Fruit fly (Drosophila melanogaster): Measurements from ENCODE around the gene CG7730.
A peak's percentile ranks its signal among the peaks of the same experiment; 100 is the strongest.

Gene CG7730

dm6 chr3L:17027310-17027709 is at the start of gene CG7730:
Gene CG7730, plus strand, starts transcription at chr3L:17027515.
- TF ChIP-seq Xrp1 (GFP tag; IDR thresholded peaks at IDR 0.05) (no peak), CG6791 (GFP tag; IDR thresholded peaks at IDR 0.05; ENCODE audit: partially characterized antibody) (peak; percentile 75), CG4282 (GFP tag; optimal IDR thresholded peaks at IDR 0.05) (no peak), ato (GFP tag; IDR thresholded peaks at IDR 0.05; ENCODE audit: partially characterized antibody) (peak; percentile 16; the same call in 1 of the 2 replicates), HmgZ (tag; optimal IDR thresholded peaks at IDR 0.05) (no peak), CG16813 (GFP tag; IDR thresholded peaks at IDR 0.05; ENCODE audit: partially characterized antibody) (peak; percentile 40; the same call in 1 of the 3 replicates), CG1602 (GFP tag; optimal IDR thresholded peaks at IDR 0.05) (no peak), H2.0 (GFP tag; IDR thresholded peaks at IDR 0.05) (no peak), Dref (GFP tag; IDR thresholded peaks at IDR 0.05) (peak; percentile 61), hb (GFP tag; IDR thresholded peaks at IDR 0.05; ENCODE audit: partially characterized antibody) (peak; percentile 32; the same call in 1 of the 3 replicates), Dbx (GFP tag; IDR thresholded peaks at IDR 0.05) (no peak), jing (GFP tag; optimal IDR thresholded peaks at IDR 0.05) (no peak), CG7963 (GFP tag; IDR thresholded peaks at IDR 0.05; ENCODE audit: partially characterized antibody) (peak; percentile 48; the same call in 1 of the 3 replicates), CG8359 (GFP tag; optimal IDR thresholded peaks at IDR 0.05; ENCODE audit: borderline replicate concordance) (no peak), CG13287 (GFP tag; IDR thresholded peaks at IDR 0.05; ENCODE audit: partially characterized antibody) (peak; percentile 76), scrt (GFP tag; optimal IDR thresholded peaks at IDR 0.05) (no peak), zen2 (GFP tag; IDR thresholded peaks at IDR 0.05; ENCODE audit: partially characterized antibody) (peak; percentile 79), Scr (GFP tag; IDR thresholded peaks at IDR 0.05; ENCODE audit: partially characterized antibody) (peak; percentile 60), dan (GFP tag; IDR thresholded peaks at IDR 0.05) (no peak), emc (GFP tag; optimal IDR thresholded peaks at IDR 0.05) (no peak), sna (GFP tag; IDR thresholded peaks at IDR 0.05; ENCODE audit: partially characterized antibody) (0 out of 2 replicates have a peak, but pooled peaks have one; percentile 50), CG14050 (GFP tag; IDR thresholded peaks at IDR 0.05) (no peak), vnd (GFP tag; IDR thresholded peaks at IDR 0.05; ENCODE audit: partially characterized antibody) (peak; percentile 57), pho (GFP tag; optimal IDR thresholded peaks at IDR 0.05) (no peak), Sry-δ (GFP tag; optimal IDR thresholded peaks at IDR 0.05) (peak; percentile 6), CG14860 (GFP tag; IDR thresholded peaks at IDR 0.05; ENCODE audit: partially characterized antibody) (peak; percentile 55; the same call in 2 of the 3 replicates), Med (GFP tag) (no peak), unc-4 (GFP tag; IDR thresholded peaks at IDR 0.05; ENCODE audit: partially characterized antibody) (0 out of 2 replicates have a peak, but pooled peaks have one; percentile 45), hbn (GFP tag; IDR thresholded peaks at IDR 0.05; ENCODE audit: partially characterized antibody) (peak; percentile 58; the same call in 1 of the 2 replicates), Dp (GFP tag; optimal IDR thresholded peaks at IDR 0.05) (peak; percentile 81), bbx (GFP tag; IDR thresholded peaks at IDR 0.05; ENCODE audit: partially characterized antibody) (peak; percentile 58; the same call in 1 of the 2 replicates), amos (GFP tag; IDR thresholded peaks at IDR 0.05; ENCODE audit: partially characterized antibody) (peak; percentile 47; the same call in 1 of the 2 replicates), BEAF-32 (GFP tag; optimal IDR thresholded peaks at IDR 0.05) (peak; percentile 38), mld (GFP tag; IDR thresholded peaks at IDR 0.05; ENCODE audit: partially characterized antibody) (peak; percentile 64; the same call in 2 of the 3 replicates), CG17829 (tag; optimal IDR thresholded peaks at IDR 0.05) (no peak), slp2 (GFP tag; optimal IDR thresholded peaks at IDR 0.05) (no peak), HLH54F (GFP tag; optimal IDR thresholded peaks at IDR 0.05) (no peak), E2f1 (GFP tag; IDR thresholded peaks at IDR 0.05) (no peak), Opbp (GFP tag; IDR thresholded peaks at IDR 0.05; ENCODE audit: partially characterized antibody) (peak; percentile 63; the same call in 2 of the 3 replicates), pzg (GFP tag; optimal IDR thresholded peaks at IDR 0.05) (peak; percentile 2), CG2116 (GFP tag; optimal IDR thresholded peaks at IDR 0.05) (peak; percentile 29), CG13624 (GFP tag; optimal IDR thresholded peaks at IDR 0.05) (no peak), knrl (GFP tag; IDR thresholded peaks at IDR 0.05; ENCODE audit: partially characterized antibody) (peak; percentile 18; the same call in 1 of the 3 replicates), Bgb (GFP tag; IDR thresholded peaks at IDR 0.05; ENCODE audit: partially characterized antibody) (peak; percentile 55; the same call in 1 of the 2 replicates), tna (GFP tag; IDR thresholded peaks at IDR 0.05; ENCODE audit: partially characterized antibody) (peak; percentile 71), Dll (GFP tag; IDR thresholded peaks at IDR 0.05; ENCODE audit: partially characterized antibody) (peak; percentile 71), nerfin-2 (GFP tag; IDR thresholded peaks at IDR 0.05; ENCODE audit: partially characterized antibody) (peak; percentile 63; the same call in 1 of the 2 replicates)
